Worm (Caenorhabditis elegans): ENCODE data around the gene F40A3.3.

- TF ChIP-seq sptf-1 (tag; optimal IDR thresholded peaks at IDR 0.05) (no peak), mep-1 (tag; optimal IDR thresholded peaks at IDR 0.05) (no peak), unc-62 (GFP tag; optimal IDR thresholded peaks at IDR 0.05) (no peak), nhr-76 (tag; optimal IDR thresholded peaks at IDR 0.05) (no peak)
Observed at ce11 chrV:7925483-7925882, 48.2 kb downstream of the F40A3.3 start, which contains the start of gene srsx-7.

Data from whole organism, mixed stage, embryonic.